Worm (Caenorhabditis elegans) whole organism, mixed stage, embryonic: ENCODE measurements around the gene F09G2.8.

ENCODE experiments used
- M03D4.4 ChIP-seq: sonication (generic microtip); optimal IDR thresholded peaks from 2 replicates; lab custom pipeline; 2017; ENCODE audit warnings: mild to moderate bottlenecking, missing genetic modification characterization, missing compliant biosample characterization
- bed-3 ChIP-seq: fragments of 200-800 bp; sonication (Bioruptor generic); optimal IDR thresholded peaks from 3 replicates; lab custom pipeline; 2018; ENCODE audit warnings: mild to moderate bottlenecking, missing genetic modification characterization, moderate library complexity, missing compliant biosample characterization
- blmp-1 ChIP-seq: fragments of 150-350 bp; optimal IDR thresholded peaks from 2 replicates; lab custom pipeline; 2014; ENCODE audit warnings: missing biosample characterization, missing genetic modification characterization
- ceh-39 ChIP-seq: fragments of 150-350 bp; optimal IDR thresholded peaks from 2 replicates; lab custom pipeline; 2014; ENCODE audit warnings: missing biosample characterization, missing genetic modification characterization
- ceh-43 ChIP-seq: fragments of 200-800 bp; sonication (Bioruptor generic); optimal IDR thresholded peaks from 2 replicates; lab custom pipeline; 2018; ENCODE audit warnings: mild to moderate bottlenecking, missing genetic modification characterization, moderate library complexity, missing compliant biosample characterization
- ceh-83 ChIP-seq: fragments of 200-800 bp; sonication (Bioruptor generic); optimal IDR thresholded peaks from 2 replicates; lab custom pipeline; 2018; ENCODE audit warnings: mild to moderate bottlenecking, missing genetic modification characterization, missing compliant biosample characterization
- ces-1 ChIP-seq: fragments of 150-350 bp; optimal IDR thresholded peaks from 2 replicates; lab custom pipeline; 2014; ENCODE audit warnings: missing biosample characterization, missing genetic modification reagents, missing genetic modification characterization
- cnd-1 ChIP-seq: fragments of 200-800 bp; sonication (Bioruptor generic); optimal IDR thresholded peaks from 2 replicates; lab custom pipeline; 2018; ENCODE audit warnings: mild to moderate bottlenecking, missing genetic modification characterization, missing compliant biosample characterization
- drap-1 ChIP-seq: fragments of 200-800 bp; sonication (Bioruptor generic); optimal IDR thresholded peaks from 3 replicates; lab custom pipeline; 2018; ENCODE audit warnings: mild to moderate bottlenecking, missing genetic modification characterization, missing compliant biosample characterization
- elt-1 ChIP-seq: sonication (generic microtip); optimal IDR thresholded peaks from 2 replicates; lab custom pipeline; 2017; ENCODE audit warnings: missing genetic modification characterization, mild to moderate bottlenecking, missing compliant biosample characterization, antibody characterized with exemption, moderate library complexity, borderline replicate concordance; ENCODE audit not compliant: insufficient read depth
- flh-1 ChIP-seq: fragments of 200-800 bp; sonication (Bioruptor generic); optimal IDR thresholded peaks from 2 replicates; lab custom pipeline; 2018; ENCODE audit warnings: mild to moderate bottlenecking, missing genetic modification characterization, moderate library complexity, missing compliant biosample characterization
- hlh-1 ChIP-seq: fragments of 150-350 bp; optimal IDR thresholded peaks from 2 replicates; lab custom pipeline; 2014; ENCODE audit warnings: missing biosample characterization, missing genetic modification reagents, missing genetic modification characterization
- lin-32 ChIP-seq: fragments of 200-800 bp; sonication (Bioruptor generic); optimal IDR thresholded peaks from 2 replicates; lab custom pipeline; 2018; ENCODE audit warnings: mild to moderate bottlenecking, missing genetic modification characterization, missing compliant biosample characterization
- lsy-2 ChIP-seq: fragments of 150-350 bp; optimal IDR thresholded peaks from 2 replicates; lab custom pipeline; 2014; ENCODE audit warnings: missing biosample characterization, missing genetic modification characterization
- mab-5 ChIP-seq: fragments of 150-350 bp; optimal IDR thresholded peaks from 2 replicates; lab custom pipeline; 2014; ENCODE audit warnings: missing biosample characterization, missing genetic modification characterization
- mep-1 ChIP-seq: fragments of 150-350 bp; optimal IDR thresholded peaks from 2 replicates; lab custom pipeline; 2017; ENCODE audit warnings: missing biosample characterization, missing genetic modification reagents, missing genetic modification characterization, inconsistent platforms
- mls-2 ChIP-seq: sonication (generic microtip); optimal IDR thresholded peaks from 2 replicates; lab custom pipeline; 2016; ENCODE audit warnings: mild to moderate bottlenecking, missing genetic modification characterization, moderate library complexity, missing compliant biosample characterization
- nhr-12 ChIP-seq: fragments of 150-350 bp; optimal IDR thresholded peaks from 2 replicates; lab custom pipeline; 2014; ENCODE audit warnings: missing biosample characterization, missing genetic modification characterization
- nhr-237 ChIP-seq: fragments of 150-350 bp; optimal IDR thresholded peaks from 2 replicates; lab custom pipeline; 2014; ENCODE audit warnings: missing biosample characterization, missing genetic modification characterization
- nhr-28 ChIP-seq: fragments of 150-350 bp; optimal IDR thresholded peaks from 2 replicates; lab custom pipeline; 2014; ENCODE audit warnings: missing biosample characterization, missing genetic modification characterization
- nhr-76 ChIP-seq: sonication (generic microtip); optimal IDR thresholded peaks from 2 replicates; lab custom pipeline; 2017; ENCODE audit warnings: missing biosample characterization, missing genetic modification characterization
- pha-4 ChIP-seq: fragments of 150-350 bp; optimal IDR thresholded peaks from 2 replicates; lab custom pipeline; 2018; ENCODE audit warnings: missing biosample characterization, missing genetic modification reagents, missing genetic modification characterization
- sem-2 ChIP-seq: fragments of 200-800 bp; sonication (Bioruptor generic); optimal IDR thresholded peaks from 2 replicates; lab custom pipeline; 2018; ENCODE audit warnings: mild to moderate bottlenecking, missing genetic modification characterization, missing compliant biosample characterization
- sptf-1 ChIP-seq: sonication (generic microtip); optimal IDR thresholded peaks from 2 replicates; lab custom pipeline; 2017; ENCODE audit warnings: mild to moderate bottlenecking, missing genetic modification characterization, moderate library complexity, missing compliant biosample characterization
- unc-120 ChIP-seq: sonication (generic microtip); optimal IDR thresholded peaks from 2 replicates; lab custom pipeline; 2017; ENCODE audit warnings: missing genetic modification characterization, missing compliant biosample characterization; ENCODE audit not compliant: poor library complexity, severe bottlenecking
- unc-39 ChIP-seq: fragments of 150-350 bp; optimal IDR thresholded peaks from 2 replicates; lab custom pipeline; 2014; ENCODE audit warnings: missing biosample characterization, missing genetic modification characterization
- unc-62 ChIP-seq: fragments of 150-350 bp; optimal IDR thresholded peaks from 2 replicates; lab custom pipeline; 2014; ENCODE audit warnings: missing biosample characterization, missing genetic modification reagents, missing genetic modification characterization
- zip-8 ChIP-seq: fragments of 150-350 bp; optimal IDR thresholded peaks from 2 replicates; lab custom pipeline; 2014; ENCODE audit warnings: missing biosample characterization, missing genetic modification characterization
- ztf-11 ChIP-seq: fragments of 150-350 bp; optimal IDR thresholded peaks from 2 replicates; lab custom pipeline; 2014; ENCODE audit warnings: missing biosample characterization, missing genetic modification characterization

F09G2.8 gene

ce11 chrV:7145250-7145850 lies 48.1 kb downstream of the F09G2.8 start, which contains the start of gene ugt-37:
ugt-37 (minus strand) TSS chrV:7145318.
- TF ChIP-seq mab-5: no peak
- no peak for TF ChIP-seq hlh-1
- no peak for TF ChIP-seq nhr-12
- no peak for TF ChIP-seq elt-1 (tag; lab: Kevin White, UChicago)
- no peak for TF ChIP-seq ztf-11 (tag; lab: Kevin White, UChicago)
- no peak for TF ChIP-seq unc-39 (tag; lab: Kevin White, UChicago)
- TF ChIP-seq mls-2: no peak
- no peak for TF ChIP-seq sptf-1 (tag; lab: Kevin White, UChicago)
- no peak for TF ChIP-seq M03D4.4
- TF ChIP-seq ceh-83: no peak
- TF ChIP-seq ceh-43 (GFP tag; lab: Kevin White, UChicago): no peak
- TF ChIP-seq pha-4 (tag; lab: Kevin White, UChicago): no peak
- TF ChIP-seq ceh-39 (tag; lab: Kevin White, UChicago): no peak
- no peak for TF ChIP-seq flh-1 (GFP tag; lab: Kevin White, UChicago)
- no peak for TF ChIP-seq cnd-1 (tag; lab: Kevin White, UChicago)
- no peak for TF ChIP-seq blmp-1 (tag; lab: Kevin White, UChicago)
- TF ChIP-seq zip-8 (tag; lab: Kevin White, UChicago): no peak
- TF ChIP-seq mep-1: no peak
- no peak for TF ChIP-seq nhr-76 (tag; lab: Kevin White, UChicago)
- TF ChIP-seq lsy-2: no peak

ce11 chrV:7142661-7143060 lies 50.8 kb downstream of the F09G2.8 start:
- TF ChIP-seq unc-39 (tag; lab: Kevin White, UChicago): no peak
- TF ChIP-seq unc-120 (tag; lab: Kevin White, UChicago): no peak
- TF ChIP-seq zip-8 (tag; lab: Kevin White, UChicago): no peak
- no peak for TF ChIP-seq bed-3 (GFP tag; lab: Kevin White, UChicago)
- no peak for TF ChIP-seq mab-5
- no peak for TF ChIP-seq drap-1 (GFP tag; lab: Kevin White, UChicago)
- no peak for TF ChIP-seq flh-1 (GFP tag; lab: Kevin White, UChicago)
- TF ChIP-seq M03D4.4: no peak
- no peak for TF ChIP-seq mls-2
- no peak for TF ChIP-seq cnd-1 (tag; lab: Kevin White, UChicago)
- no peak for TF ChIP-seq nhr-12

ce11 chrV:7141864-7142263 lies 51.6 kb downstream of the F09G2.8 start, which contains the start of gene ugt-40:
ugt-40 (minus strand) TSS chrV:7141964.
- TF ChIP-seq nhr-237 (tag; lab: Kevin White, UChicago): no peak
- TF ChIP-seq pha-4 (tag; lab: Kevin White, UChicago): no peak
- no peak for TF ChIP-seq unc-62 (GFP tag; lab: Kevin White, UChicago)
- TF ChIP-seq mls-2: no peak
- TF ChIP-seq ztf-11 (tag; lab: Kevin White, UChicago): no peak
- TF ChIP-seq mep-1: no peak
- TF ChIP-seq nhr-76 (tag; lab: Kevin White, UChicago): no peak
- TF ChIP-seq flh-1 (GFP tag; lab: Kevin White, UChicago): no peak

- TF ChIP-seq ceh-39 (tag; lab: Kevin White, UChicago) (no peak), sem-2 (GFP tag; lab: Kevin White, UChicago) (no peak), hlh-1 (no peak), zip-8 (tag; lab: Kevin White, UChicago) (no peak), bed-3 (GFP tag; lab: Kevin White, UChicago) (no peak), nhr-237 (tag; lab: Kevin White, UChicago) (no peak), nhr-28 (tag; lab: Kevin White, UChicago) (no peak), ces-1 (GFP tag; lab: Kevin White, UChicago) (no peak), lin-32 (no peak), drap-1 (GFP tag; lab: Kevin White, UChicago) (no peak)
These were observed 53.1 kb downstream of the F09G2.8 start for ce11 chrV:7140368-7140767.
